Worm (Caenorhabditis elegans) whole organism, L1 larva: ENCODE results near the gene C16C8.19.

Experiments used
- ama-1 ChIP-seq: fragments of 150-350 bp; optimal IDR thresholded peaks from 2 replicates; lab custom pipeline; 2014
- ces-1 ChIP-seq: fragments of 150-350 bp; optimal IDR thresholded peaks from 2 replicates; lab custom pipeline; 2014; ENCODE audit warnings: missing biosample characterization, missing genetic modification reagents, missing genetic modification characterization
- efl-3 ChIP-seq: fragments of 200-800 bp; sonication (Bioruptor generic); optimal IDR thresholded peaks from 2 replicates; lab custom pipeline; 2018; ENCODE audit warnings: mild to moderate bottlenecking, missing genetic modification characterization, missing compliant biosample characterization
- fkh-10 ChIP-seq: sonication (generic microtip); optimal IDR thresholded peaks from 2 replicates; lab custom pipeline; 2017; ENCODE audit warnings: missing biosample characterization, missing genetic modification reagents, missing genetic modification characterization
- fkh-4 ChIP-seq: sonication (generic microtip); optimal IDR thresholded peaks from 2 replicates; lab custom pipeline; 2016; ENCODE audit warnings: missing compliant biosample characterization, missing genetic modification characterization, borderline replicate concordance
- fos-1 ChIP-seq: fragments of 150-350 bp; optimal IDR thresholded peaks from 2 replicates; lab custom pipeline; 2014; ENCODE audit warnings: missing biosample characterization, missing genetic modification characterization
- lin-13 ChIP-seq: fragments of 150-350 bp; optimal IDR thresholded peaks from 2 replicates; lab custom pipeline; 2014; ENCODE audit warnings: missing biosample characterization, missing genetic modification reagents, missing genetic modification characterization
- nhr-76 ChIP-seq: sonication (generic microtip); optimal IDR thresholded peaks from 2 replicates; lab custom pipeline; 2017; ENCODE audit warnings: missing biosample characterization, missing genetic modification characterization
- rnt-1 ChIP-seq: sonication (generic microtip); optimal IDR thresholded peaks from 2 replicates; lab custom pipeline; 2016; ENCODE audit warnings: mild to moderate bottlenecking, missing genetic modification characterization, moderate library complexity, missing compliant biosample characterization
- snpc-4 ChIP-seq: fragments of 150-350 bp; optimal IDR thresholded peaks from 2 replicates; lab custom pipeline; 2014; ENCODE audit warnings: missing biosample characterization, missing genetic modification characterization
- snu-23 ChIP-seq: sonication (generic microtip); optimal IDR thresholded peaks from 2 replicates; lab custom pipeline; 2016; ENCODE audit warnings: missing genetic modification characterization, missing compliant biosample characterization
- sptf-1 ChIP-seq: fragments of 150-350 bp; optimal IDR thresholded peaks from 2 replicates; lab custom pipeline; 2014; ENCODE audit warnings: missing biosample characterization, missing genetic modification characterization
- unc-98 ChIP-seq: fragments of 200-800 bp; sonication (Bioruptor generic); IDR thresholded peaks from 2 replicates; pipeline ENCODE4 v1.3.6; 2022; ENCODE audit warnings: missing genetic modification characterization, missing compliant biosample characterization

DNA sequence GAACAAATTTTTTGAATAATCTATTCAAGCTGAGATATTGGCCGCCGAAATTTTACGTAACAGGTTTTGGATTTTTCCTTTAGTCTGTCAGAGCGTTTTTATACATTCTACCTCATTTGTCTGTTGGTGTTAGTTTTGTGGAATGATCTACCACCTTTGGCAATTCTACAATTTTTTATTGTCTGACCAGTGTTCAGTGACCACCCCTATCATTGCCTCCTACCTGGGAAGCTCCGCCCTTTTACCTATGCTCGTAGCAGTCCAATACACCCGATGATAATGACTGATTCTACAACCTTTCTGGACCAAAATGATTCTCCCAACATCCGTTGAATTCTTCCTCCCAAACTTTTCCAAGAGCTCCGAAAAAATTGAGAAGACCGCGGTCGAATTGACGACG lies 15.5 kb downstream of the C16C8.19 start, which contains the start of gene sdz-32:
- TF ChIP-seq rnt-1 (tag; lab: Kevin White, UChicago), result no peak
- no peak for TF ChIP-seq fkh-4 (tag; lab: Kevin White, UChicago)
- no peak for TF ChIP-seq snpc-4 (tag; lab: Kevin White, UChicago)
- no peak for TF ChIP-seq lin-13 (GFP tag; lab: Kevin White, UChicago)
- no peak for TF ChIP-seq ces-1 (GFP tag; lab: Kevin White, UChicago)
- no peak for TF ChIP-seq sptf-1 (tag; lab: Kevin White, UChicago)
- no peak for TF ChIP-seq ama-1 (lab: Kevin White, UChicago)
- TF ChIP-seq fos-1, result no peak
- no peak for TF ChIP-seq unc-98 (GFP tag; lab: Robert Waterston, UW)
- TF ChIP-seq efl-3, result no peak
- TF ChIP-seq fkh-10 (GFP tag; lab: Kevin White, UChicago), result no peak
- TF ChIP-seq nhr-76 (tag; lab: Kevin White, UChicago), result no peak
- TF ChIP-seq snu-23 (GFP tag; lab: Kevin White, UChicago), result no peak
